Worm (Caenorhabditis elegans): ENCODE results near the gene Y75B8A.32.

ce11 chrIII:12333445-12333844, 24.9 kb downstream of the Y75B8A.32 start, which contains the start of gene zip-1:
- no peak for TF ChIP-seq ZK546.5 (tag; optimal IDR thresholded peaks at IDR 0.05)
- no peak for TF ChIP-seq aly-2 (tag; optimal IDR thresholded peaks at IDR 0.05)
- TF ChIP-seq elt-1 (tag; optimal IDR thresholded peaks at IDR 0.05): no peak
- TF ChIP-seq unc-55 (GFP tag; optimal IDR thresholded peaks at IDR 0.05): no peak
- TF ChIP-seq unc-62 (GFP tag; optimal IDR thresholded peaks at IDR 0.05): no peak
- TF ChIP-seq mdl-1 (tag; optimal IDR thresholded peaks at IDR 0.05): no peak
- no peak for TF ChIP-seq ama-1 (optimal IDR thresholded peaks at IDR 0.05)
- no peak for TF ChIP-seq R02D3.7 (tag; optimal IDR thresholded peaks at IDR 0.05)
- no peak for TF ChIP-seq elt-3 (tag; optimal IDR thresholded peaks at IDR 0.05)
- no peak for TF ChIP-seq nhr-11 (tag; optimal IDR thresholded peaks at IDR 0.05)
- no peak for TF ChIP-seq Y55F3AM.14 (GFP tag; optimal IDR thresholded peaks at IDR 0.05)

All from whole organism, L2 larva.